Fruit fly (Drosophila melanogaster): ENCODE results near the gene CG17328.

The CG17328 gene

DNA sequence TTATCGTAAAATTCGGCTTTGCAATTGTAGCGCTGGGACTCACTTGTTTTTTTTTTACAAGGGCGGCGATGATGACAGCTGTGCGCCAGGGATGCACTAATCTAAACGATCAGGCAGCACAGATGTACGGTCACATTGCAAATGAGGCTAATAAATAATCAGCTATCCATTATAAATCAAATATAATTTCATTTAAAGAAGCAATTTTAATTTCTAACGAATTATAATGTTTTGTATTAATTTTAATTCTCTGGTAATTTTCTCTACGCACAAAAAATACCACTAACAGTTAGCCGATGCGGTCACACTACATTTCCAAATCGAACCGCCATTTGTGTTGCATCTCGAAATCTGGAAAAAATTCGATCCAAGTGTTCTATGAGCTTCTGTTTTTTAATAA lies 10.9 kb downstream of the CG17328 start, which contains the start of the genes cni and fzy (continued):
- TF ChIP-seq CG11504 (tag; optimal IDR thresholded peaks at IDR 0.05) (no peak), Abd-B (GFP tag; optimal IDR thresholded peaks at IDR 0.05) (no peak), tin (GFP tag; optimal IDR thresholded peaks at IDR 0.05) (peak; percentile 31), CrebB (tag; optimal IDR thresholded peaks at IDR 0.05) (no peak), CG8089 (GFP tag; optimal IDR thresholded peaks at IDR 0.05) (no peak), run (tag; optimal IDR thresholded peaks at IDR 0.05) (no peak), Blimp-1 (GFP tag; optimal IDR thresholded peaks at IDR 0.05) (no peak), Doc3 (GFP tag; IDR thresholded peaks at IDR 0.05; ENCODE audit: partially characterized antibody) (no peak), Ssrp (tag; optimal IDR thresholded peaks at IDR 0.05) (peak; percentile 3), gfzf (GFP tag; optimal IDR thresholded peaks at IDR 0.05) (peak; percentile 80), Aef1 (GFP tag; IDR thresholded peaks at IDR 0.05) (no peak), dimm (GFP tag; IDR thresholded peaks at IDR 0.05) (no peak), her (GFP tag; optimal IDR thresholded peaks at IDR 0.05) (no peak), Hr51 (GFP tag; optimal IDR thresholded peaks at IDR 0.05) (no peak), Awh (GFP tag; IDR thresholded peaks at IDR 0.05) (no peak), CG2875 (GFP tag; optimal IDR thresholded peaks at IDR 0.05) (no peak), otp (GFP tag; IDR thresholded peaks at IDR 0.05) (no peak), dm (GFP tag; optimal IDR thresholded peaks at IDR 0.05) (no peak), Jarid2 (GFP tag; optimal IDR thresholded peaks at IDR 0.05) (no peak), vnd (GFP tag; IDR thresholded peaks at IDR 0.05; ENCODE audit: partially characterized antibody) (no peak), mld (GFP tag; IDR thresholded peaks at IDR 0.05; ENCODE audit: partially characterized antibody) (no peak), CG7357 (GFP tag; IDR thresholded peaks at IDR 0.05) (no peak), CG8290 (GFP tag; optimal IDR thresholded peaks at IDR 0.05) (no peak), CG8290 (tag; optimal IDR thresholded peaks at IDR 0.05) (no peak), CG12155 (GFP tag; optimal IDR thresholded peaks at IDR 0.05) (peak; percentile 37), CG10147 (GFP tag; optimal IDR thresholded peaks at IDR 0.05) (peak; percentile 18), Hr78 (GFP tag; optimal IDR thresholded peaks at IDR 0.05) (no peak), CG3726 (GFP tag; IDR thresholded peaks at IDR 0.05) (no peak), HLHmδ (GFP tag; optimal IDR thresholded peaks at IDR 0.05) (no peak), CG4854 (GFP tag; optimal IDR thresholded peaks at IDR 0.05) (no peak), CG30403 (GFP tag; optimal IDR thresholded peaks at IDR 0.05) (peak; percentile 21), dmrt11E (tag; optimal IDR thresholded peaks at IDR 0.05) (peak; percentile 21), Max (GFP tag; optimal IDR thresholded peaks at IDR 0.05) (peak; percentile 66), CG7556 (GFP tag; optimal IDR thresholded peaks at IDR 0.05) (no peak), CG3995 (GFP tag; optimal IDR thresholded peaks at IDR 0.05) (no peak), row (GFP tag; IDR thresholded peaks at IDR 0.05) (peak; percentile 36; the same call in 1 of the 3 replicates), B-H1 (GFP tag; IDR thresholded peaks at IDR 0.05) (no peak), CG7928 (GFP tag; optimal IDR thresholded peaks at IDR 0.05) (peak; percentile 97), CG1024 (GFP tag; IDR thresholded peaks at IDR 0.05) (no peak), ewg (GFP tag; optimal IDR thresholded peaks at IDR 0.05) (peak; percentile 7), cg (GFP tag; optimal IDR thresholded peaks at IDR 0.05) (no peak), CG11695 (GFP tag; IDR thresholded peaks at IDR 0.05) (no peak), CG10462 (GFP tag; optimal IDR thresholded peaks at IDR 0.05) (no peak), CG6654 (GFP tag; optimal IDR thresholded peaks at IDR 0.05) (no peak), sd (tag; optimal IDR thresholded peaks at IDR 0.05) (no peak), CG11723 (GFP tag; optimal IDR thresholded peaks at IDR 0.05) (no peak), ara (GFP tag; IDR thresholded peaks at IDR 0.05) (no peak), Antp (GFP tag; optimal IDR thresholded peaks at IDR 0.05) (no peak), CG13894 (tag; optimal IDR thresholded peaks at IDR 0.05) (no peak), CG9437 (GFP tag; optimal IDR thresholded peaks at IDR 0.05) (no peak), klu (GFP tag; IDR thresholded peaks at IDR 0.05) (no peak)

All from whole organism, embryonic.